Worm (Caenorhabditis elegans) whole organism, early embryonic: Measurements from ENCODE around the gene F41E6.15.

Experiments used
- B0310.2 ChIP-seq: sonication (generic microtip); optimal IDR thresholded peaks from 2 replicates; lab custom pipeline; 2016; ENCODE audit warnings: mild to moderate bottlenecking, missing genetic modification characterization, missing compliant biosample characterization
- F13C5.2 ChIP-seq: sonication (generic microtip); optimal IDR thresholded peaks from 2 replicates; lab custom pipeline; 2017; ENCODE audit warnings: mild to moderate bottlenecking, missing genetic modification characterization, inconsistent platforms, missing compliant biosample characterization
- aly-1 ChIP-seq: sonication (generic microtip); optimal IDR thresholded peaks from 2 replicates; lab custom pipeline; 2016; ENCODE audit warnings: missing genetic modification characterization, missing compliant biosample characterization
- ama-1 ChIP-seq: fragments of 150-350 bp; optimal IDR thresholded peaks from 2 replicates; lab custom pipeline; 2014
- ceh-13 ChIP-seq: fragments of 200-800 bp; sonication (Bioruptor generic); optimal IDR thresholded peaks from 2 replicates; lab custom pipeline; 2018; ENCODE audit warnings: mild to moderate bottlenecking, missing genetic modification characterization, missing compliant biosample characterization
- ceh-36 ChIP-seq: sonication (generic microtip); optimal IDR thresholded peaks from 2 replicates; lab custom pipeline; 2016; ENCODE audit warnings: missing genetic modification characterization, inconsistent platforms, missing compliant biosample characterization
- ets-7 ChIP-seq: sonication (generic microtip); optimal IDR thresholded peaks from 2 replicates; lab custom pipeline; 2016; ENCODE audit warnings: missing genotype, missing genetic modification characterization, missing compliant biosample characterization
- flt-1 ChIP-seq: fragments of 200-800 bp; sonication (Bioruptor generic); IDR thresholded peaks from 2 replicates; pipeline ENCODE4 v1.3.6; 2022; ENCODE audit warnings: missing genetic modification characterization, missing compliant biosample characterization
- hmbx-1 ChIP-seq: sonication (generic microtip); optimal IDR thresholded peaks from 2 replicates; lab custom pipeline; 2016; ENCODE audit warnings: mild to moderate bottlenecking, missing genetic modification characterization, missing compliant biosample characterization
- hmg-4 ChIP-seq: fragments of 200-800 bp; sonication (Bioruptor generic); optimal IDR thresholded peaks from 2 replicates; lab custom pipeline; 2018; ENCODE audit warnings: mild to moderate bottlenecking, missing genetic modification characterization, missing compliant biosample characterization
- hnd-1 ChIP-seq: sonication (generic microtip); optimal IDR thresholded peaks from 2 replicates; lab custom pipeline; 2016; ENCODE audit warnings: missing genetic modification characterization, missing compliant biosample characterization
- pes-1 ChIP-seq: fragments of 200-800 bp; sonication (Bioruptor generic); IDR thresholded peaks from 2 replicates; pipeline ENCODE4 v1.3.6; 2022; ENCODE audit warnings: missing genetic modification reagents, missing genetic modification characterization, missing compliant biosample characterization
- scrt-1 ChIP-seq: fragments of 200-800 bp; sonication (Bioruptor generic); IDR thresholded peaks from 2 replicates; pipeline ENCODE4 v1.3.6; 2022; ENCODE audit warnings: missing genetic modification characterization, missing compliant biosample characterization
- sea-1 ChIP-seq: fragments of 200-800 bp; sonication (Bioruptor generic); conservative IDR thresholded peaks from 2 replicates; pipeline ENCODE4 v1.3.6; 2022; ENCODE audit warnings: missing genetic modification characterization, missing compliant biosample characterization
- tbx-11 ChIP-seq: fragments of 200-800 bp; sonication (Bioruptor generic); IDR thresholded peaks from 2 replicates; pipeline ENCODE4 v1.3.6; 2022; ENCODE audit warnings: missing genetic modification characterization, missing compliant biosample characterization
- tbx-37 ChIP-seq: fragments of 200-800 bp; sonication (Bioruptor generic); conservative IDR thresholded peaks from 2 replicates; pipeline ENCODE4 v1.3.6; 2022; ENCODE audit warnings: missing genetic modification reagents, missing genetic modification characterization, missing compliant biosample characterization
- tra-4 ChIP-seq: sonication (generic microtip); optimal IDR thresholded peaks from 2 replicates; lab custom pipeline; 2017; ENCODE audit warnings: missing genetic modification characterization, missing compliant biosample characterization

Gene F41E6.15

ce11 chrV:8636907-8637306 is 34.4 kb upstream of the F41E6.15 start, which contains the start of gene grl-12:
Gene grl-12, minus strand, starts transcription at chrV:8637007.
- TF ChIP-seq flt-1 (GFP tag; lab: Robert Waterston, UW): no peak
- no peak for TF ChIP-seq hmg-4 (GFP tag; lab: Kevin White, UChicago)
- TF ChIP-seq ceh-13 (GFP tag; lab: Kevin White, UChicago): no peak
- no peak for TF ChIP-seq tbx-37 (GFP tag; lab: Robert Waterston, UW)
- TF ChIP-seq aly-1: no peak
- no peak for TF ChIP-seq tra-4 (tag; lab: Kevin White, UChicago)
- no peak for TF ChIP-seq pes-1 (GFP tag; lab: Robert Waterston, UW)
- TF ChIP-seq tbx-11 (GFP tag; lab: Robert Waterston, UW): no peak
- no peak for TF ChIP-seq B0310.2 (tag; lab: Kevin White, UChicago)
- TF ChIP-seq ets-7 (tag; lab: Kevin White, UChicago): no peak
- no peak for TF ChIP-seq sea-1
- no peak for TF ChIP-seq hmbx-1 (tag; lab: Kevin White, UChicago)
- no peak for TF ChIP-seq F13C5.2 (tag; lab: Kevin White, UChicago)
- no peak for TF ChIP-seq hnd-1 (tag; lab: Kevin White, UChicago)
- TF ChIP-seq ama-1 (lab: Kevin White, UChicago): no peak

DNA sequence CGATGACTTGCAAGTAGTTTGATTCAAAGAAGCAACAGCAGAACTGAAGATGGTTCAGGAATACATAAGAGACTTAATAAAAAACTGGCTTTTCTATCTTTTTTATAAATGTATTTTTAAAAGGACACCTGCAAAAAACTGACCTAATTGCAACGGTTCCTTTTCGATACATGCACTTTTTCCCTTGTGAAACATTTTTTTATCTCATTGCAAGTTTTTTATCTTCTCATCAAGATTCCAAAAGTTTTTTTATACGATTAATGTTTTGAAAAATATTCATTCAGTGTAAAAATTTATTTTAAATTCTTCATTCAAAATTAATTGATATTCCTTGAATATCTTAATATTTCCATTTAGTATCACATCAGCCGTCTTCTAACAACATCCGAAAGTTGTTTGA is 33.0 kb upstream of the F41E6.15 start, which contains the start of gene oac-29:
Gene oac-29, minus strand, starts transcription at position 101 of the 400 bp plus-strand sequence.
- no peak for TF ChIP-seq F13C5.2 (tag; lab: Kevin White, UChicago)
- TF ChIP-seq scrt-1 (GFP tag; lab: Robert Waterston, UW): no peak
- TF ChIP-seq hmg-4 (GFP tag; lab: Kevin White, UChicago): no peak
- TF ChIP-seq hmbx-1 (tag; lab: Kevin White, UChicago): no peak
- TF ChIP-seq ceh-13 (GFP tag; lab: Kevin White, UChicago): no peak
- TF ChIP-seq tbx-37 (GFP tag; lab: Robert Waterston, UW): no peak
- no peak for TF ChIP-seq ama-1 (lab: Kevin White, UChicago)
- no peak for TF ChIP-seq pes-1 (GFP tag; lab: Robert Waterston, UW)
- no peak for TF ChIP-seq ceh-36 (tag; lab: Kevin White, UChicago)
- no peak for TF ChIP-seq hnd-1 (tag; lab: Kevin White, UChicago)

ce11 chrV:8632788-8633187 is 30.2 kb upstream of the F41E6.15 start:
- TF ChIP-seq ceh-13 (GFP tag; lab: Kevin White, UChicago) (no peak), pes-1 (GFP tag; lab: Robert Waterston, UW) (no peak), flt-1 (GFP tag; lab: Robert Waterston, UW) (no peak), hnd-1 (tag; lab: Kevin White, UChicago) (no peak), F13C5.2 (tag; lab: Kevin White, UChicago) (no peak), tbx-11 (GFP tag; lab: Robert Waterston, UW) (no peak), tra-4 (tag; lab: Kevin White, UChicago) (no peak), aly-1 (no peak), sea-1 (no peak)

DNA sequence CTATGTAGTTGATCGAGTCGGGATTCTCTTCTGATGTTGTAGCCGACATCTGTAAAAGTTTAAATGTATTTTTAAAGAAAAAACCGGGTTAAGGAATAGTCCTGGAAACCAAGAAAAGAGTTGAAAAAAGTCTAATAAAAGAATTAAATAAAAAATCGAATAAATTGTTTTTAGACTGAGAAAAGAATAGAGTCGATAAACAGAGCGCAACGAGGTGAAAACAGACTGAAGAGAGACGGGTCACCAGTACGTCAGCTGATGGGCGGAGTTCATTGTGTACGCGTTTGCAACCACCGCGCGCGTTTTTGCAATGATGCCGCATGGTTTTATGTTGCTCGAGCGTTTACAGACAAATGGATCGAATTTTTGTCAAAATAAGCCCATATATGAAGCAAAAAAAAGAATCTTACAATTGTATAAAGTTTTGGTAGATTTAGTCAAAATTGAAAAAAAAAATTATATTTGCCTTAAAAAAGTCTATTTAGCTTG is 28.8 kb upstream of the F41E6.15 start, which contains the start of gene atg-18:
Gene atg-18, minus strand, starts transcription at position 51 of the 489 bp plus-strand sequence.
- TF ChIP-seq hmbx-1 (tag; lab: Kevin White, UChicago): no peak
- TF ChIP-seq aly-1: peak; percentile 43
- TF ChIP-seq hmg-4 (GFP tag; lab: Kevin White, UChicago): no peak
- peak; percentile 77 for TF ChIP-seq F13C5.2 (tag; lab: Kevin White, UChicago)
- peak; percentile 71; the same call in 1 of the 2 replicates for TF ChIP-seq tbx-11 (GFP tag; lab: Robert Waterston, UW)
- TF ChIP-seq ceh-13 (GFP tag; lab: Kevin White, UChicago): no peak
- peak; percentile 73 for TF ChIP-seq sea-1
- TF ChIP-seq flt-1 (GFP tag; lab: Robert Waterston, UW): no peak; the same call in 1 of the 2 replicates
- TF ChIP-seq scrt-1 (GFP tag; lab: Robert Waterston, UW): peak; percentile 65; the same call in 1 of the 2 replicates
- TF ChIP-seq ceh-36 (tag; lab: Kevin White, UChicago): peak; percentile 23
- peak; percentile 67 for TF ChIP-seq pes-1 (GFP tag; lab: Robert Waterston, UW)
- peak; percentile 28 for TF ChIP-seq hnd-1 (tag; lab: Kevin White, UChicago)
- peak; percentile 33 for TF ChIP-seq ets-7 (tag; lab: Kevin White, UChicago)
- peak; percentile 20; the same call in 1 of the 2 replicates for TF ChIP-seq tbx-37 (GFP tag; lab: Robert Waterston, UW)

DNA sequence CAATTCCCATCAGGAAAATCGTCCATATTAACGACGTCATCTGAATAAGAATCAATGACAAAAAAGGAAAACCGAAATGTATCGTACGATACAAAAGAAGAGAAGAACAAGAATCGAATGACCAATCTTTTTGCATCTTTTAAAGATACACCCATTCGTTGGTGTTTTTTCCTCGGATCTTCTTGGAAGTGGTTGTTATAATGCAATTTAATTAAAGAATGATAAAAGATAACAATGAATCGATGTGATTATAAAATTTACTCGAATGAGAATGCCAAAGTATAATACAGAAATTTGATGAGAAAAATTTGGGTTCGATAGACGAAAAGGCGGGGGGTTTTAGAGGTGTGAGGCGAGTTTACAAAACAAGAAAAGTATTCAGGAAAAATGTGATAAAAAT is 26.5 kb upstream of the F41E6.15 start, which contains the start of gene F41E6.12:
Gene F41E6.12, minus strand, starts transcription at position 101 of the 400 bp plus-strand sequence.
- TF ChIP-seq tbx-11 (GFP tag; lab: Robert Waterston, UW) (no peak), tbx-37 (GFP tag; lab: Robert Waterston, UW) (no peak), F13C5.2 (tag; lab: Kevin White, UChicago) (no peak), pes-1 (GFP tag; lab: Robert Waterston, UW) (no peak), ets-7 (tag; lab: Kevin White, UChicago) (no peak), ceh-13 (GFP tag; lab: Kevin White, UChicago) (no peak), tra-4 (tag; lab: Kevin White, UChicago) (no peak), flt-1 (GFP tag; lab: Robert Waterston, UW) (no peak), ceh-36 (tag; lab: Kevin White, UChicago) (no peak), hnd-1 (tag; lab: Kevin White, UChicago) (no peak)

DNA sequence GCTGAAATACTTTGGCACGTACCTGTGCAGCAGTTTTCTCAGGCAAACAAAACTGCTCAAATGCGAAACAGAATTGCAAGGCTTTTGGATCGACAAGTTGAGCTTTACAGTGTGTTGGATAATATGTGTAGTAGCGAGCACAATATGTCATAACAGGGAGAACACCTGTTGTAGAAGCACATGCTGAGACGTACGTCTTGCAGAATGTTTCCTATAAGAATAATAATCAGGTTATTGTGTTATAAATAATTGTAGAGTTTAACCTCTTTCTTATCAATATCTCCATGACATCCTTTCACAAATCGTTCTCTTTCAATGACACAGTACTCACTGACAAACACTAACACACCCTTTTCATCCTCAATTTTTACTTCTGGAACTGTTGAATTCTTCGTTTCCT is 25.0 kb upstream of the F41E6.15 start:
- TF ChIP-seq hnd-1 (tag; lab: Kevin White, UChicago) (no peak), ama-1 (lab: Kevin White, UChicago) (no peak), flt-1 (GFP tag; lab: Robert Waterston, UW) (no peak), pes-1 (GFP tag; lab: Robert Waterston, UW) (no peak), ceh-13 (GFP tag; lab: Kevin White, UChicago) (no peak), F13C5.2 (tag; lab: Kevin White, UChicago) (no peak), tra-4 (tag; lab: Kevin White, UChicago) (no peak)

ce11 chrV:8626406-8626805 is 23.9 kb upstream of the F41E6.15 start:
- no peak for TF ChIP-seq pes-1 (GFP tag; lab: Robert Waterston, UW)
- TF ChIP-seq sea-1: no peak
- no peak for TF ChIP-seq hmg-4 (GFP tag; lab: Kevin White, UChicago)
- no peak for TF ChIP-seq ets-7 (tag; lab: Kevin White, UChicago)
- TF ChIP-seq scrt-1 (GFP tag; lab: Robert Waterston, UW): no peak
- TF ChIP-seq B0310.2 (tag; lab: Kevin White, UChicago): no peak
- no peak for TF ChIP-seq ama-1 (lab: Kevin White, UChicago)
- no peak for TF ChIP-seq hnd-1 (tag; lab: Kevin White, UChicago)
